Worm (Caenorhabditis elegans): ENCODE data around the gene nmt-1.

The nmt-1 gene

ce11 chrIII:6077973-6078372, 38.2 kb downstream of the nmt-1 start (continued):
- TF ChIP-seq ets-5 (GFP tag; IDR thresholded peaks at IDR 0.05) (no peak), pqm-1 (tag; optimal IDR thresholded peaks at IDR 0.05) (no peak), blmp-1 (tag; optimal IDR thresholded peaks at IDR 0.05) (peak; percentile 14), efl-3 (GFP tag; optimal IDR thresholded peaks at IDR 0.05) (no peak), swsn-7 (tag; optimal IDR thresholded peaks at IDR 0.05) (no peak)

DNA sequence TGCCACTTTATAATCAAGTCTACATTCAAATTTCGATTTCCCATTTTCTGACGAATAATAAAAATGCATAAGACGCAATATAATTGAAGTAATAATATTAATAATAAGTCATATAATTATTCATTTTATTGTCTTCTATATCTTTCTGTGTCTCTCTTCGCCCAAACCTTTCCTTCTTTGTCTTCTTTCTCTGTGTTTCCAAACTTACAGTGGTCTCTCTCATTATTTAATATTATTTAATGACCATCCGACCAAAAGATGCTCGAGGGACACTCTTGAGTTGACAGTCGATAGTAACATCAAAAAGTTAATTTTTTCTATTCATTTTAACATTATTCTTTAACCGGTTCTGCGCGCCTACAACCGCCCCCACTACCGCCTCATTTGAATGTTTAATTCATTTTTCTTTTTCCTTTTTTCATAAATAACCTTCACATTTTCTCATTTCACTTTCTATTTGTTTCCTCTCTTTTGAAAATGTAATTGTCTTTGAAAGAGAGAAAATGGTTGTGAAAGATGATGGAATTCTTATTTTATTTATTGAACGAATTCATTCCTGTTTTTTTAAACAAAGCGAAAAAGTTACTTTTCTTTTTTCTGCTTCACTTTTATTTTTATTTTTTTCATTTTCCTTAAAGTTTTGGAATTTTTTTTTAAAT, 42.3 kb downstream of the nmt-1 start:
- TF ChIP-seq irx-1 (tag; optimal IDR thresholded peaks at IDR 0.05) (no peak), zip-4 (GFP tag; optimal IDR thresholded peaks at IDR 0.05) (no peak), unc-130 (tag; optimal IDR thresholded peaks at IDR 0.05) (no peak), isw-1 (GFP tag; IDR thresholded peaks at IDR 0.05) (no peak), egl-27 (tag; optimal IDR thresholded peaks at IDR 0.05) (no peak), lin-14 (GFP tag; optimal IDR thresholded peaks at IDR 0.05) (peak; percentile 29), jun-1 (tag; optimal IDR thresholded peaks at IDR 0.05) (no peak), pqm-1 (tag; optimal IDR thresholded peaks at IDR 0.05) (no peak), nhr-84 (tag; optimal IDR thresholded peaks at IDR 0.05) (no peak), nhr-28 (tag; optimal IDR thresholded peaks at IDR 0.05) (no peak), blmp-1 (tag; optimal IDR thresholded peaks at IDR 0.05) (peak; percentile 85), ceh-82 (tag; optimal IDR thresholded peaks at IDR 0.05) (no peak), unc-86 (tag; optimal IDR thresholded peaks at IDR 0.05) (no peak), lir-3 (tag; optimal IDR thresholded peaks at IDR 0.05; ENCODE audit: poor library complexity) (no peak), lin-15B (tag; optimal IDR thresholded peaks at IDR 0.05) (no peak), elt-3 (tag; optimal IDR thresholded peaks at IDR 0.05) (no peak), lin-35 (GFP tag; optimal IDR thresholded peaks at IDR 0.05) (no peak), nhr-71 (tag; optimal IDR thresholded peaks at IDR 0.05) (no peak), sup-37 (GFP tag; optimal IDR thresholded peaks at IDR 0.05) (no peak), nhr-85 (tag) (peak; percentile 63)

DNA sequence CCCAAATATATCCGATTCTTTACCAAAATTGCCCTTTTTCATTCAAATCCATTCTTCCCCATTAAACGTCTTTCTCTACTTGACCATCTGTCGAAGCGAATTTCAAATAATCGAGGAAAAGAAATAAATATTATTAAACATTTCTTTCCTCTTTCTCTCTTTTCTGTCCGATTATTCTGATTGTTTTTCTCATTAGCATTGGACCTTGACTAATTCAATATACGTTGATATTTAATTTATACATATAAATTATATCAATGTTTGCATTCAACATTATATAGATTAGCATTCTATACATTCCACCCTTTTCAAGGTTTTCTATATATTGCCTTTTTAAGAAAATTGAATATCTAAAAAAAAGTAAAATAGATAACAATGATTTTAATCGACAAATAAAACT, 43.2 kb downstream of the nmt-1 start:
- no peak for TF ChIP-seq mab-9 (GFP tag; IDR thresholded peaks at IDR 0.05)
- no peak for TF ChIP-seq ama-1 (optimal IDR thresholded peaks at IDR 0.05)
- TF ChIP-seq pax-3 (tag; optimal IDR thresholded peaks at IDR 0.05): no peak

ce11 chrIII:6067557-6067956, 48.6 kb downstream of the nmt-1 start, which contains the start of gene mapk-15:
Gene mapk-15 (plus strand): TSS chrIII:6067857.
- TF ChIP-seq zag-1 (tag; optimal IDR thresholded peaks at IDR 0.05) (no peak), fkh-8 (tag; optimal IDR thresholded peaks at IDR 0.05) (peak; percentile 53)

All from whole organism, L1 larva.